Fruit fly (Drosophila melanogaster): Measurements from ENCODE around the gene Cyp4d8.
A peak's percentile ranks its signal among the peaks of the same experiment; 100 is the strongest.

Cyp4d8 gene

dm6 chr3L:7529081-7530021 lies 33.4 kb upstream of the Cyp4d8 start (continued):
- TF ChIP-seq cas (GFP tag; IDR thresholded peaks at IDR 0.05) (no peak; the same call in 1 of the 2 replicates), disco-r (GFP tag; optimal IDR thresholded peaks at IDR 0.05) (no peak), CG10431 (GFP tag; optimal IDR thresholded peaks at IDR 0.05) (no peak), CG13424 (tag; optimal IDR thresholded peaks at IDR 0.05) (no peak), Blimp-1 (GFP tag; optimal IDR thresholded peaks at IDR 0.05) (no peak), Stat92E (GFP tag; optimal IDR thresholded peaks at IDR 0.05) (no peak), chm (GFP tag; IDR thresholded peaks at IDR 0.05) (no peak; the same call in 1 of the 2 replicates), Sox102F (GFP tag; optimal IDR thresholded peaks at IDR 0.05) (no peak), Spps (tag; optimal IDR thresholded peaks at IDR 0.05) (no peak), pho (GFP tag; optimal IDR thresholded peaks at IDR 0.05) (peak; percentile 14), CG34422 (GFP tag; IDR thresholded peaks at IDR 0.05) (no peak; the same call in 2 of the 3 replicates), bsh (GFP tag; optimal IDR thresholded peaks at IDR 0.05) (peak in 1 of 2 experiments; percentile 15), Dip2 (GFP tag; IDR thresholded peaks at IDR 0.05) (no peak), grau (tag; optimal IDR thresholded peaks at IDR 0.05) (no peak), scrt (GFP tag; optimal IDR thresholded peaks at IDR 0.05) (no peak), Opbp (GFP tag; IDR thresholded peaks at IDR 0.05; ENCODE audit: partially characterized antibody) (no peak), Drgx (GFP tag; IDR thresholded peaks at IDR 0.05) (peak; percentile 63), ken (GFP tag; IDR thresholded peaks at IDR 0.05) (peak; percentile 21; the same call in 1 of the 3 replicates), HLH54F (GFP tag; optimal IDR thresholded peaks at IDR 0.05) (no peak), tgo (GFP tag; IDR thresholded peaks at IDR 0.05) (0 out of 3 replicates have a peak, but pooled peaks have one; percentile 25), CG8924 (tag; optimal IDR thresholded peaks at IDR 0.05) (no peak), Sox100B (GFP tag; optimal IDR thresholded peaks at IDR 0.05) (no peak), Scr (GFP tag; IDR thresholded peaks at IDR 0.05; ENCODE audit: partially characterized antibody) (no peak), jigr1 (GFP tag; IDR thresholded peaks at IDR 0.05) (no peak), exex (tag; optimal IDR thresholded peaks at IDR 0.05) (peak; percentile 79), CG3726 (GFP tag; IDR thresholded peaks at IDR 0.05) (no peak), CG6791 (GFP tag; IDR thresholded peaks at IDR 0.05; ENCODE audit: partially characterized antibody) (no peak), Jarid2 (GFP tag; optimal IDR thresholded peaks at IDR 0.05) (no peak), bcd (GFP tag; optimal IDR thresholded peaks at IDR 0.05) (peak; percentile 10), CG4424 (GFP tag; optimal IDR thresholded peaks at IDR 0.05) (no peak), CG4617 (GFP tag; optimal IDR thresholded peaks at IDR 0.05; ENCODE audit: borderline replicate concordance) (no peak), hbn (GFP tag; IDR thresholded peaks at IDR 0.05; ENCODE audit: partially characterized antibody) (no peak), org-1 (GFP tag; optimal IDR thresholded peaks at IDR 0.05) (peak; percentile 17), CG7372 (GFP tag; IDR thresholded peaks at IDR 0.05) (no peak), gce (GFP tag; IDR thresholded peaks at IDR 0.05) (no peak), CG34376 (GFP tag; optimal IDR thresholded peaks at IDR 0.05) (peak; percentile 6), fd64A (GFP tag; optimal IDR thresholded peaks at IDR 0.05) (no peak), Myb (GFP tag; optimal IDR thresholded peaks at IDR 0.05) (no peak), CG3065 (GFP tag; optimal IDR thresholded peaks at IDR 0.05) (no peak), CG3407 (GFP tag; optimal IDR thresholded peaks at IDR 0.05) (peak; percentile 2), B-H2 (GFP tag; optimal IDR thresholded peaks at IDR 0.05) (no peak), CG7556 (GFP tag; optimal IDR thresholded peaks at IDR 0.05) (no peak), CG32767 (GFP tag; IDR thresholded peaks at IDR 0.05) (no peak), CG2712 (tag; optimal IDR thresholded peaks at IDR 0.05) (no peak), mld (GFP tag; IDR thresholded peaks at IDR 0.05; ENCODE audit: partially characterized antibody) (no peak), pros (GFP tag; optimal IDR thresholded peaks at IDR 0.05) (no peak), dpn (GFP tag; optimal IDR thresholded peaks at IDR 0.05) (peak in 1 of 2 experiments; percentile 29), CG6175 (GFP tag; IDR thresholded peaks at IDR 0.05) (no peak)
